Fruit fly (Drosophila melanogaster): ENCODE data around the gene CG31266.
A peak's percentile ranks its signal among the peaks of the same experiment; 100 is the strongest.

The CG31266 gene

DNA sequence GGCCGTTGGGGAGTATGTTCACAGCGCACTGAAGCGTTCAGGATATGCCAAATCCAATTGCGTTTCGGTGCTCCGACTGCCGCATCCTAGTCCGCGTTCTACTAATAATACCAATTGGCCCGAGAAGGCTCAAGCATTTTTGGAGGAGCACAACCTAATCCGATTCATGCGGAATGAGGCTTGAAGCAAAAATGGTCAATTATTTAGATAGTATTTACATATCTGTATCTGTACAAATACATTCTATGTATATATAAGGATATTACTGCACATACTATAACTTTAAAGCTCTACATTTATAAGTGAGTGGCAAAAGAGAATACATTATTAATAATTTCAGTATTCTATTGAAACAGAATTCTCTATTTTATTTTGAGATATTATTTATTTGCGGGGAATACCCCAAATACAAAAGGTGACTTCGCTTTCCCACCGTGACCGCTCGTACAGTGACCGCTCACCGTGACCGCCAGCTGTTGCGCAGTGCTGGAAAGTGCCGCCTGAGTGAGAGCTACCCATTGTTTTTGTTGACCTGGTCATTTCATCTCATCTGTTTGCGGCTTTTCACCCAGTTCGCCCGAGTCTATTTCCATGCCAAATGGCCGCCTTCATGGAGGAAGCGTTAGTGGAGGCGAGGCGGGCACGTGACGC, 19.0 kb downstream of the CG31266 start, which contains the start of gene CG5292 (continued):
- TF ChIP-seq lov (optimal IDR thresholded peaks at IDR 0.05) (no peak), lov (GFP tag; IDR thresholded peaks at IDR 0.05) (0 out of 3 replicates have a peak, but pooled peaks have one; percentile 42), D19A (tag; optimal IDR thresholded peaks at IDR 0.05) (no peak), run (tag; optimal IDR thresholded peaks at IDR 0.05) (no peak), zen2 (GFP tag; IDR thresholded peaks at IDR 0.05; ENCODE audit: partially characterized antibody) (no peak; the same call in 2 of the 3 replicates), MBD-R2 (GFP tag; IDR thresholded peaks at IDR 0.05) (peak; percentile 100), Hsf (GFP tag; optimal IDR thresholded peaks at IDR 0.05) (peak; percentile 60), CG13296 (GFP tag; optimal IDR thresholded peaks at IDR 0.05) (no peak), zfh1 (GFP tag; IDR thresholded peaks at IDR 0.05) (peak; percentile 65; the same call in 2 of the 3 replicates), CG34376 (GFP tag; optimal IDR thresholded peaks at IDR 0.05) (peak; percentile 23), Camta (GFP tag; optimal IDR thresholded peaks at IDR 0.05) (peak; percentile 22), CG13287 (GFP tag; IDR thresholded peaks at IDR 0.05; ENCODE audit: partially characterized antibody) (peak; percentile 71), amos (GFP tag; IDR thresholded peaks at IDR 0.05; ENCODE audit: partially characterized antibody) (peak; percentile 61; the same call in 1 of the 2 replicates), tna (GFP tag; IDR thresholded peaks at IDR 0.05; ENCODE audit: partially characterized antibody) (0 out of 2 replicates have a peak, but pooled peaks have one; percentile 9), psq (GFP tag; optimal IDR thresholded peaks at IDR 0.05) (no peak), CG15601 (tag; optimal IDR thresholded peaks at IDR 0.05) (no peak), Eip74EF (GFP tag; optimal IDR thresholded peaks at IDR 0.05) (no peak), CG3065 (GFP tag; optimal IDR thresholded peaks at IDR 0.05) (no peak), Mrtf (GFP tag; IDR thresholded peaks at IDR 0.05) (no peak), hth (optimal IDR thresholded peaks at IDR 0.05) (no peak), CG17829 (tag; optimal IDR thresholded peaks at IDR 0.05) (peak; percentile 67), CG11723 (GFP tag; optimal IDR thresholded peaks at IDR 0.05) (no peak), Adf1 (GFP tag; IDR thresholded peaks at IDR 0.05) (peak; percentile 35; the same call in 1 of the 2 replicates), NC2α (GFP tag; optimal IDR thresholded peaks at IDR 0.05) (no peak), klu (GFP tag; IDR thresholded peaks at IDR 0.05) (no peak), CG11456 (GFP tag; IDR thresholded peaks at IDR 0.05) (peak; percentile 67; the same call in 1 of the 3 replicates), repo (GFP tag; optimal IDR thresholded peaks at IDR 0.05) (peak; percentile 0), CkIIα-i1 (GFP tag; IDR thresholded peaks at IDR 0.05) (no peak), lola (GFP tag; optimal IDR thresholded peaks at IDR 0.05) (no peak), CG8765 (GFP tag; IDR thresholded peaks at IDR 0.05) (no peak), ken (GFP tag; IDR thresholded peaks at IDR 0.05) (0 out of 3 replicates have a peak, but pooled peaks have one; percentile 36), CG11247 (GFP tag; IDR thresholded peaks at IDR 0.05) (peak; percentile 47; the same call in 1 of the 2 replicates), abd-A (tag; optimal IDR thresholded peaks at IDR 0.05) (no peak), gro (GFP tag; optimal IDR thresholded peaks at IDR 0.05) (no peak), kay (GFP tag; optimal IDR thresholded peaks at IDR 0.05) (no peak), bcd (GFP tag; optimal IDR thresholded peaks at IDR 0.05) (peak; percentile 45), gce (GFP tag; IDR thresholded peaks at IDR 0.05) (no peak), CG6175 (GFP tag; IDR thresholded peaks at IDR 0.05) (no peak), ssp (GFP tag; IDR thresholded peaks at IDR 0.05) (0 out of 2 replicates have a peak, but pooled peaks have one; percentile 22), CTCF (GFP tag; optimal IDR thresholded peaks at IDR 0.05) (no peak), CG6689 (GFP tag; IDR thresholded peaks at IDR 0.05) (peak; percentile 56), danr (GFP tag; IDR thresholded peaks at IDR 0.05) (no peak), pb (GFP tag; optimal IDR thresholded peaks at IDR 0.05) (peak; percentile 33), Lhr (GFP tag; optimal IDR thresholded peaks at IDR 0.05) (peak; percentile 7), CG9876 (GFP tag; optimal IDR thresholded peaks at IDR 0.05) (no peak), caup (GFP tag; optimal IDR thresholded peaks at IDR 0.05; ENCODE audit: severe bottlenecking) (peak; percentile 63), sens (GFP tag) (peak; percentile 93), CG3995 (GFP tag; optimal IDR thresholded peaks at IDR 0.05) (peak; percentile 99), CG30403 (GFP tag; optimal IDR thresholded peaks at IDR 0.05) (peak; percentile 59), CG2889 (GFP tag; IDR thresholded peaks at IDR 0.05) (no peak), YL-1 (GFP tag; optimal IDR thresholded peaks at IDR 0.05) (peak; percentile 72)
